Worm (Caenorhabditis elegans): ENCODE results near the gene sur-5.

ce11 chrX:7329601-7330000, 24.2 kb upstream of the sur-5 start, which contains the start of gene ttr-59:
- TF ChIP-seq T22C8.4 (GFP tag; IDR thresholded peaks at IDR 0.05) = no peak
- no peak for TF ChIP-seq ztf-29 (GFP tag; IDR thresholded peaks at IDR 0.05)
- no peak for TF ChIP-seq cog-1 (tag; optimal IDR thresholded peaks at IDR 0.05)
